Fruit fly (Drosophila melanogaster) whole organism, embryonic: Measurements from ENCODE around the gene Ir7g.

Source experiments
- CG11085 ChIP-seq: fragments of 200-800 bp; sonication (Bioruptor generic); IDR thresholded peaks from 2 replicates; pipeline ENCODE4 v1.3.6; 2022; ENCODE audit warnings: missing biosample characterization, missing genetic modification characterization
- CG11504 ChIP-seq: fragments of 200-800 bp; sonication (Bioruptor generic); optimal IDR thresholded peaks from 3 replicates; lab custom pipeline; 2019; ENCODE audit warnings: missing biosample characterization, mild to moderate bottlenecking, missing genetic modification characterization, moderate library complexity
- CG1233 ChIP-seq: fragments of 200-800 bp; sonication (Bioruptor generic); optimal IDR thresholded peaks from 4 replicates; lab custom pipeline; 2018; ENCODE audit warnings: missing biosample characterization, mild to moderate bottlenecking, missing genetic modification characterization
- CG14050 ChIP-seq: fragments of 200-800 bp; sonication (Bioruptor generic); IDR thresholded peaks from 3 replicates; pipeline ENCODE4 v1.3.6; 2022; ENCODE audit warnings: missing biosample characterization, missing genetic modification characterization
- CG15514 ChIP-seq: fragments of 200-800 bp; sonication (Bioruptor generic); optimal IDR thresholded peaks from 3 replicates; lab custom pipeline; 2017; ENCODE audit warnings: missing biosample characterization, missing genetic modification characterization, mild to moderate bottlenecking, moderate library complexity, missing genetic modification reagents
- CG1602 ChIP-seq: fragments of 200-800 bp; sonication (Bioruptor generic); optimal IDR thresholded peaks from 3 replicates; lab custom pipeline; 2016; ENCODE audit warnings: missing biosample characterization, missing genetic modification characterization
- CG18011 ChIP-seq: fragments of 200-800 bp; sonication (Bioruptor generic); optimal IDR thresholded peaks from 2 replicates; lab custom pipeline; 2017; ENCODE audit warnings: missing biosample characterization, missing genetic modification characterization, mild to moderate bottlenecking, moderate library complexity, missing genotype
- CG18619 ChIP-seq: fragments of 200-800 bp; sonication (Bioruptor generic); optimal IDR thresholded peaks from 3 replicates; lab custom pipeline; 2017; ENCODE audit warnings: missing biosample characterization, mild to moderate bottlenecking, missing genetic modification characterization
- CG33213 ChIP-seq: fragments of 200-800 bp; sonication (Bioruptor generic); optimal IDR thresholded peaks from 3 replicates; lab custom pipeline; 2016; ENCODE audit warnings: missing biosample characterization, missing genetic modification characterization
- CG3407 ChIP-seq: fragments of 200-800 bp; sonication (Bioruptor generic); optimal IDR thresholded peaks from 2 replicates; lab custom pipeline; 2018; ENCODE audit warnings: missing biosample characterization, mild to moderate bottlenecking, missing genetic modification characterization
- CG34224 ChIP-seq: fragments of 200-800 bp; sonication (Bioruptor generic); IDR thresholded peaks from 3 replicates; pipeline ENCODE4 v1.3.6; 2022; ENCODE audit warnings: missing biosample characterization, missing genetic modification characterization; ENCODE audit not compliant: partially characterized antibody
- CG43689 ChIP-seq: fragments of 200-800 bp; sonication (Bioruptor generic); IDR thresholded peaks from 2 replicates; pipeline ENCODE4 v1.3.6; 2022; ENCODE audit warnings: missing biosample characterization, missing genetic modification characterization
- CG4820 ChIP-seq: fragments of 200-800 bp; sonication (Bioruptor generic); optimal IDR thresholded peaks from 3 replicates; lab custom pipeline; 2016; ENCODE audit warnings: missing biosample characterization, missing genetic modification characterization
- CG6175 ChIP-seq: fragments of 200-800 bp; sonication (Bioruptor generic); IDR thresholded peaks from 3 replicates; pipeline ENCODE4 v1.3.6; 2022; ENCODE audit warnings: missing biosample characterization, missing genetic modification characterization
- CG7556 ChIP-seq: fragments of 200-800 bp; sonication (Bioruptor generic); optimal IDR thresholded peaks from 2 replicates; lab custom pipeline; 2017; ENCODE audit warnings: missing biosample characterization, mild to moderate bottlenecking, missing genetic modification characterization
- CG8281 ChIP-seq: fragments of 200-800 bp; sonication (Bioruptor generic); optimal IDR thresholded peaks from 2 replicates; lab custom pipeline; 2018; ENCODE audit warnings: missing biosample characterization, mild to moderate bottlenecking, missing genetic modification characterization, moderate library complexity
- CoRest ChIP-seq: fragments of 200-800 bp; sonication (Bioruptor generic); optimal IDR thresholded peaks from 3 replicates; lab custom pipeline; 2018; ENCODE audit warnings: missing biosample characterization, mild to moderate bottlenecking, missing genetic modification characterization, moderate library complexity
- Deaf1 ChIP-seq: fragments of 200-800 bp; optimal IDR thresholded peaks from 3 replicates; lab custom pipeline; 2019; ENCODE audit warnings: missing biosample characterization, mild to moderate bottlenecking, missing genetic modification characterization, moderate library complexity
- Dref ChIP-seq: fragments of 200-800 bp; sonication (Bioruptor generic); IDR thresholded peaks from 2 replicates; pipeline ENCODE4 v1.3.6; 2022; ENCODE audit warnings: missing biosample characterization, missing genetic modification characterization
- Drgx ChIP-seq: fragments of 200-800 bp; sonication (Bioruptor generic); IDR thresholded peaks from 2 replicates; pipeline ENCODE4 v1.3.6; 2022; ENCODE audit warnings: missing biosample characterization, missing genetic modification characterization
- E2f2 ChIP-seq: fragments of 200-800 bp; sonication (Bioruptor generic); IDR thresholded peaks from 2 replicates; pipeline ENCODE4 v1.3.6; 2022; ENCODE audit warnings: missing biosample characterization, missing genetic modification characterization
- Hr51 ChIP-seq, 2 experiments: fragments of 200-800 bp; sonication (Bioruptor generic); optimal IDR thresholded peaks; 2 replicates in 1 of 2; 3 replicates in 1 of 2; lab custom pipeline; 2016 to 2018; ENCODE audit warnings: missing biosample characterization in 2 of 2, missing genetic modification characterization in 2 of 2, mild to moderate bottlenecking in 1 of 2, moderate library complexity in 1 of 2
- Myb ChIP-seq: fragments of 200-800 bp; sonication (Bioruptor generic); optimal IDR thresholded peaks from 2 replicates; lab custom pipeline; 2016; ENCODE audit warnings: missing biosample characterization, missing genetic modification characterization
- Sox102F ChIP-seq: fragments of 200-800 bp; sonication (Bioruptor generic); optimal IDR thresholded peaks from 2 replicates; lab custom pipeline; 2018; ENCODE audit warnings: missing biosample characterization, mild to moderate bottlenecking, missing genetic modification characterization, moderate library complexity
- Vsx1 ChIP-seq: fragments of 200-800 bp; sonication (Bioruptor generic); optimal IDR thresholded peaks from 2 replicates; lab custom pipeline; 2017; ENCODE audit warnings: missing biosample characterization, mild to moderate bottlenecking, missing genetic modification characterization, missing genetic modification reagents
- amos ChIP-seq: fragments of 200-800 bp; sonication (Bioruptor generic); IDR thresholded peaks from 2 replicates; pipeline ENCODE4 v1.3.6; 2022; ENCODE audit warnings: missing biosample characterization, missing genetic modification characterization; ENCODE audit not compliant: partially characterized antibody
- crp ChIP-seq, 2 experiments: fragments of 200-800 bp; sonication (Bioruptor generic); optimal IDR thresholded peaks; 2 replicates in 1 of 2; 3 replicates in 1 of 2; lab custom pipeline; 2017; ENCODE audit warnings: missing biosample characterization in 2 of 2, missing genetic modification characterization in 2 of 2, mild to moderate bottlenecking in 1 of 2, moderate library complexity in 1 of 2
- danr ChIP-seq: fragments of 200-800 bp; sonication (Bioruptor generic); IDR thresholded peaks from 2 replicates; pipeline ENCODE4 v1.3.6; 2022; ENCODE audit warnings: missing biosample characterization, missing genetic modification characterization
- dpn ChIP-seq, 2 experiments: fragments of 200-800 bp; sonication (Bioruptor generic); optimal IDR thresholded peaks; 3 replicates each; lab custom pipeline; 2016; ENCODE audit warnings: missing biosample characterization in 2 of 2, missing genetic modification characterization in 2 of 2
- fu2 ChIP-seq: fragments of 200-800 bp; sonication (Bioruptor generic); optimal IDR thresholded peaks from 2 replicates; lab custom pipeline; 2016; ENCODE audit warnings: missing biosample characterization, missing genetic modification characterization
- gfzf ChIP-seq: fragments of 200-800 bp; sonication (Bioruptor generic); optimal IDR thresholded peaks from 2 replicates; lab custom pipeline; 2016; ENCODE audit warnings: missing biosample characterization, mild to moderate bottlenecking, missing genetic modification characterization, moderate library complexity
- her ChIP-seq: fragments of 200-800 bp; sonication (Bioruptor generic); optimal IDR thresholded peaks from 2 replicates; lab custom pipeline; 2016; ENCODE audit warnings: missing biosample characterization, missing genetic modification characterization
- hkb ChIP-seq, 2 experiments: fragments of 200-800 bp in 1 of 2; fragments of >200 bp in 1 of 2; sonication (Bioruptor generic) in 1 of 2; IDR thresholded peaks in 1 of 2; optimal IDR thresholded peaks in 1 of 2; 2 replicates each; pipeline versions ENCODE4 v1.3.6 to Lab custom; 2017 to 2022; ENCODE audit warnings: missing biosample characterization in 1 of 2, missing genetic modification characterization in 1 of 2
- inv ChIP-seq: fragments of 200-800 bp; sonication (Bioruptor generic); IDR thresholded peaks from 2 replicates; pipeline ENCODE4 v1.3.6; 2022; ENCODE audit warnings: missing biosample characterization, missing genetic modification characterization; ENCODE audit not compliant: partially characterized antibody
- kay ChIP-seq: fragments of 200-800 bp; sonication (Bioruptor generic); optimal IDR thresholded peaks from 2 replicates; lab custom pipeline; 2016; ENCODE audit warnings: missing biosample characterization, missing genetic modification characterization
- lmd ChIP-seq: fragments of 200-800 bp; sonication (Bioruptor generic); IDR thresholded peaks from 2 replicates; pipeline ENCODE4 v1.3.6; 2022; ENCODE audit warnings: missing biosample characterization, missing genetic modification characterization
- lola ChIP-seq, 3 experiments: fragments of >200 bp in 2 of 3; fragments of 200-800 bp in 1 of 3; sonication (Bioruptor generic) in 1 of 3; optimal IDR thresholded peaks; 2 replicates each; lab custom pipeline; 2017 to 2019; ENCODE audit warnings: missing biosample characterization in 3 of 3, missing genetic modification characterization in 3 of 3, mild to moderate bottlenecking in 1 of 3, moderate library complexity in 1 of 3
- nerfin-1 ChIP-seq: fragments of 200-800 bp; sonication (Bioruptor generic); optimal IDR thresholded peaks from 3 replicates; lab custom pipeline; 2019; ENCODE audit warnings: missing biosample characterization, mild to moderate bottlenecking, missing genetic modification characterization, moderate library complexity
- odd ChIP-seq: fragments of 200-800 bp; sonication (Bioruptor generic); optimal IDR thresholded peaks from 2 replicates; lab custom pipeline; 2017; ENCODE audit warnings: missing biosample characterization, mild to moderate bottlenecking, missing genetic modification characterization
- pb ChIP-seq: fragments of 200-800 bp; sonication (Bioruptor generic); optimal IDR thresholded peaks from 3 replicates; lab custom pipeline; 2016; ENCODE audit warnings: missing biosample characterization, missing genetic modification characterization
- pfk ChIP-seq: fragments of 200-800 bp; sonication (Bioruptor generic); optimal IDR thresholded peaks from 2 replicates; lab custom pipeline; 2018; ENCODE audit warnings: missing biosample characterization, mild to moderate bottlenecking, missing genetic modification characterization, moderate library complexity
- sd ChIP-seq: fragments of 200-800 bp; sonication (Bioruptor generic); optimal IDR thresholded peaks from 3 replicates; lab custom pipeline; 2018; ENCODE audit warnings: missing biosample characterization, mild to moderate bottlenecking, missing genetic modification characterization, moderate library complexity
- slbo ChIP-seq: fragments of 200-800 bp; sonication (Bioruptor generic); IDR thresholded peaks from 2 replicates; pipeline ENCODE4 v1.3.6; 2022; ENCODE audit warnings: missing biosample characterization, missing genetic modification characterization
- sr ChIP-seq: fragments of 200-800 bp; sonication (Bioruptor generic); IDR thresholded peaks from 3 replicates; pipeline ENCODE4 v1.3.6; 2022; ENCODE audit warnings: missing biosample characterization, missing genetic modification characterization
- stwl ChIP-seq: fragments of 200-800 bp; sonication (Bioruptor generic); optimal IDR thresholded peaks from 3 replicates; lab custom pipeline; 2018; ENCODE audit warnings: missing biosample characterization, mild to moderate bottlenecking, missing genetic modification characterization, moderate library complexity
- zen2 ChIP-seq: fragments of 200-800 bp; sonication (Bioruptor generic); IDR thresholded peaks from 3 replicates; pipeline ENCODE4 v1.3.6; 2022; ENCODE audit warnings: missing biosample characterization, missing genetic modification characterization; ENCODE audit not compliant: partially characterized antibody

Ir7g gene

DNA sequence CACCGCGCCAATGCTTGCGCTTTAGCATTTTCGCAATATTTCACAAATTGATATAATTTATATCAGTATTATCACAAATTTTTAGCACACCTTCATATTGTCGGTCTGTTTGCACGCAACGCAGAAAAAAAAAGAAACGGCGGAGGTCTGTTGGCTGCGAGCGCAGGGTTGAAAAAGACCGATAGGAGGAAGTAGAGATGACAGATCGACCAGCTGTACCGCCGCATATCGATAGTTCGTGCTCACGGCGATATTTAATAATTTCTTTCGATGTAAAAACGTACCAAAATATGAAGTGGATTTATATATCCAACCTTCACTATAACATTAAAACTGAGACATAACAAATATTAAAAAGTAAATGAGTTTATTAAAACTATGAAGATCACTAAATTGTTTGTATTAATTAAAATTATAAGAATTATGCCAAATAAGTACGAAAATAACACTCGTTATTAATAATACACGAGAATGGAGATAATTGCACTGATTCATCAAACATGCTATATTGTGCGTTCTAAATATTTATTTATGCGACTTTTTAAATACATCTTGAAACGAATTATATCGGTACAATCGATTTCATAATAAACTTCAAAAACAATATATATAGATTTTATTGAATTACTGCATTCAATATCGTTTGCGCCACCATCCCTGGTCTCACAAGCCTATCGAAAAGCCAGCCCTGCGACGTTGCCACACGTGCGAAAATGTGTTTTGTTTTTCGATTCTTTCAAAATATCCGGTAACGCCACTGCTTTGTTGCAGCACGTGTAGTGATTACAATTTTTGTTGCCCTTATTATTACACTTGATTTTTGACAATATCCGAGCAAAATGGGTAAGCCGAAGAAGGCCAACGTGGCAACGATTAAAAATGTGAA is 16.9 kb downstream of the Ir7g start, which contains the start of the genes RpS6 and bys (continued):
- TF ChIP-seq dpn (GFP tag; optimal IDR thresholded peaks at IDR 0.05; lab: Kevin White, UChicago) (peak; percentile 30 to 31), CG43689 (GFP tag; lab: Robert Waterston, UW) (no peak), CG4820 (GFP tag; lab: Kevin White, UChicago) (peak; percentile 8), lola (GFP tag; optimal IDR thresholded peaks at IDR 0.05; lab: Kevin White, UChicago) (peak in 1 of 3 experiments; percentile 61), kay (GFP tag; lab: Kevin White, UChicago) (no peak), her (GFP tag; lab: Kevin White, UChicago) (peak; percentile 32), danr (no peak), amos (GFP tag; lab: Robert Waterston, UW) (peak; percentile 92), slbo (GFP tag; lab: Robert Waterston, UW) (peak; percentile 81), Dref (peak; percentile 76), pfk (GFP tag; lab: Kevin White, UChicago) (peak; percentile 57), sr (GFP tag; lab: Robert Waterston, UW) (0 out of 3 replicates have a peak, but pooled peaks have one; percentile 37), CG33213 (peak; percentile 26), fu2 (peak; percentile 12), CG18619 (peak; percentile 52), CG3407 (no peak), CG11085 (GFP tag; lab: Robert Waterston, UW) (peak; percentile 55), E2f2 (GFP tag; lab: Robert Waterston, UW) (peak; percentile 9; the same call in 1 of the 2 replicates), sd (tag; lab: Kevin White, UChicago) (no peak), nerfin-1 (tag; lab: Kevin White, UChicago) (peak; percentile 22), CG8281 (tag; lab: Kevin White, UChicago) (peak; percentile 6), stwl (tag; lab: Kevin White, UChicago) (peak; percentile 23), odd (GFP tag; lab: Kevin White, UChicago) (peak; percentile 51), hkb (optimal IDR thresholded peaks at IDR 0.05; lab: Kevin White, UChicago) (no peak), hkb (GFP tag; IDR thresholded peaks at IDR 0.05; lab: Robert Waterston, UW) (peak; percentile 35; the same call in 1 of the 2 replicates), Deaf1 (no peak), Sox102F (GFP tag; lab: Kevin White, UChicago) (no peak), CG11504 (tag; lab: Kevin White, UChicago) (peak; percentile 46), CG1233 (peak; percentile 42), CG6175 (GFP tag; lab: Robert Waterston, UW) (0 out of 3 replicates have a peak, but pooled peaks have one; percentile 13), Vsx1 (GFP tag; lab: Kevin White, UChicago) (no peak), CoRest (tag; lab: Kevin White, UChicago) (peak; percentile 57), CG15514 (GFP tag; lab: Kevin White, UChicago) (peak; percentile 22), zen2 (peak; percentile 71), inv (GFP tag; lab: Robert Waterston, UW) (peak; percentile 77), gfzf (GFP tag; lab: Kevin White, UChicago) (no peak), crp (GFP tag; optimal IDR thresholded peaks at IDR 0.05; lab: Kevin White, UChicago) (peak in 1 of 2 experiments; percentile 65), pb (GFP tag; lab: Kevin White, UChicago) (peak; percentile 19), Hr51 (GFP tag; optimal IDR thresholded peaks at IDR 0.05; lab: Kevin White, UChicago) (no peak), Myb (GFP tag; lab: Kevin White, UChicago) (no peak), lmd (peak; percentile 30; the same call in 1 of the 2 replicates), CG14050 (GFP tag; lab: Robert Waterston, UW) (no peak; the same call in 2 of the 3 replicates), CG34224 (GFP tag; lab: Robert Waterston, UW) (peak; percentile 70), Drgx (GFP tag; lab: Robert Waterston, UW) (peak; percentile 49), CG1602 (GFP tag; lab: Kevin White, UChicago) (no peak), CG7556 (peak; percentile 49), CG18011 (GFP tag; lab: Kevin White, UChicago) (no peak)
